Worm (Caenorhabditis elegans) whole organism, young adult: ENCODE results near the gene comt-5.

ENCODE experiments used
- C06A6.2 ChIP-seq: fragments of 200-800 bp; sonication (Bioruptor generic); conservative IDR thresholded peaks from 2 replicates; pipeline ENCODE4 v1.3.6; 2022; ENCODE audit warnings: missing genetic modification characterization, missing compliant biosample characterization
- F23B12.7 ChIP-seq: sonication (generic microtip); optimal IDR thresholded peaks from 2 replicates; lab custom pipeline; 2017; ENCODE audit warnings: missing genetic modification characterization, mild to moderate bottlenecking, missing compliant biosample characterization, antibody characterized with exemption, moderate library complexity; ENCODE audit not compliant: insufficient read depth
- F57C9.4 ChIP-seq: sonication (generic microtip); optimal IDR thresholded peaks from 2 replicates; lab custom pipeline; 2017; ENCODE audit warnings: mild to moderate bottlenecking, missing genetic modification characterization, missing compliant biosample characterization
- T07F8.4 ChIP-seq: sonication (generic microtip); optimal IDR thresholded peaks from 2 replicates; lab custom pipeline; 2016; ENCODE audit warnings: mild to moderate bottlenecking, missing genetic modification characterization, moderate library complexity, missing compliant biosample characterization
- Y53F4B.3 ChIP-seq: fragments of 200-800 bp; sonication (Bioruptor generic); IDR thresholded peaks from 2 replicates; pipeline ENCODE4 v1.3.6; 2022; ENCODE audit warnings: missing genetic modification reagents, missing genetic modification characterization, missing compliant biosample characterization
- Y53G8AR.9 ChIP-seq: fragments of 200-800 bp; sonication (Bioruptor generic); conservative IDR thresholded peaks from 2 replicates; pipeline ENCODE4 v1.3.6; 2022; ENCODE audit warnings: missing genetic modification reagents, missing genetic modification characterization, missing compliant biosample characterization
- Y56A3A.18 ChIP-seq: fragments of 200-800 bp; sonication (Bioruptor generic); IDR thresholded peaks from 2 replicates; pipeline ENCODE4 v1.3.6; 2022; ENCODE audit warnings: missing genetic modification reagents, missing genetic modification characterization, missing compliant biosample characterization
- Y67H2A.10 ChIP-seq: fragments of 200-800 bp; sonication (Bioruptor generic); conservative IDR thresholded peaks from 2 replicates; pipeline ENCODE4 v1.3.6; 2022; ENCODE audit warnings: missing genetic modification reagents, missing genetic modification characterization, missing compliant biosample characterization
- akir-1 ChIP-seq: fragments of 200-800 bp; sonication (Bioruptor generic); optimal IDR thresholded peaks from 2 replicates; lab custom pipeline; 2018; ENCODE audit warnings: mild to moderate bottlenecking, missing genetic modification characterization, moderate library complexity, missing compliant biosample characterization
- aptf-2 ChIP-seq: fragments of 200-800 bp; sonication (Bioruptor generic); conservative IDR thresholded peaks from 2 replicates; pipeline ENCODE4 v1.3.6; 2022; ENCODE audit warnings: missing genetic modification reagents, missing genetic modification characterization, missing compliant biosample characterization
- bed-1 ChIP-seq: fragments of 200-800 bp; sonication (Bioruptor generic); IDR thresholded peaks from 2 replicates; pipeline ENCODE4 v1.3.6; 2022; ENCODE audit warnings: missing genetic modification reagents, missing genetic modification characterization, missing compliant biosample characterization
- bed-2 ChIP-seq: fragments of 200-800 bp; sonication (Bioruptor generic); IDR thresholded peaks from 2 replicates; pipeline ENCODE4 v1.3.6; 2022; ENCODE audit warnings: missing genetic modification reagents, missing genetic modification characterization, missing compliant biosample characterization
- ccch-3 ChIP-seq: fragments of 200-800 bp; sonication (Bioruptor generic); optimal IDR thresholded peaks from 2 replicates; lab custom pipeline; 2018; ENCODE audit warnings: mild to moderate bottlenecking, missing genetic modification characterization, missing compliant biosample characterization
- ceh-100 ChIP-seq: fragments of 200-800 bp; sonication (Bioruptor generic); IDR thresholded peaks from 2 replicates; pipeline ENCODE4 v1.3.6; 2022; ENCODE audit warnings: missing genetic modification reagents, missing genetic modification characterization, missing compliant biosample characterization
- ceh-58 ChIP-seq: fragments of 200-800 bp; sonication (Bioruptor generic); IDR thresholded peaks from 2 replicates; pipeline ENCODE4 v1.3.6; 2022; ENCODE audit warnings: missing genetic modification characterization, missing compliant biosample characterization
- ceh-91 ChIP-seq: fragments of 200-800 bp; sonication (Bioruptor generic); IDR thresholded peaks from 2 replicates; pipeline ENCODE4 v1.3.6; 2022; ENCODE audit warnings: missing genetic modification reagents, missing genetic modification characterization, missing compliant biosample characterization
- chd-7 ChIP-seq: sonication (generic microtip); optimal IDR thresholded peaks from 2 replicates; lab custom pipeline; 2016; ENCODE audit warnings: mild to moderate bottlenecking, missing genetic modification characterization, moderate library complexity, missing compliant biosample characterization
- dox-1 ChIP-seq: fragments of 200-800 bp; sonication (Bioruptor generic); IDR thresholded peaks from 2 replicates; pipeline ENCODE4 v1.3.6; 2022; ENCODE audit warnings: missing genetic modification reagents, missing genetic modification characterization, missing compliant biosample characterization
- dpff-1 ChIP-seq: sonication (generic microtip); optimal IDR thresholded peaks from 2 replicates; lab custom pipeline; 2017; ENCODE audit warnings: mild to moderate bottlenecking, missing genetic modification characterization, missing compliant biosample characterization
- dpl-1 ChIP-seq: fragments of 150-350 bp; optimal IDR thresholded peaks from 2 replicates; lab custom pipeline; 2014; ENCODE audit warnings: missing biosample characterization, missing genetic modification reagents, missing genetic modification characterization
- egl-18 ChIP-seq: fragments of 200-800 bp; sonication (Bioruptor generic); IDR thresholded peaks from 2 replicates; pipeline ENCODE4 v1.3.6; 2022; ENCODE audit warnings: missing genetic modification reagents, missing genetic modification characterization, missing compliant biosample characterization
- egrh-3 ChIP-seq: fragments of 200-800 bp; sonication (Bioruptor generic); IDR thresholded peaks from 2 replicates; pipeline ENCODE4 v1.3.6; 2022; ENCODE audit warnings: missing genetic modification reagents, missing genetic modification characterization, missing compliant biosample characterization
- ekl-4 ChIP-seq: fragments of 200-800 bp; sonication (Bioruptor generic); IDR thresholded peaks from 2 replicates; pipeline ENCODE4 v1.3.6; 2022; ENCODE audit warnings: missing genetic modification reagents, missing genetic modification characterization, missing compliant biosample characterization
- fkh-3 ChIP-seq: sonication (generic microtip); optimal IDR thresholded peaks from 2 replicates; lab custom pipeline; 2016; ENCODE audit warnings: mild to moderate bottlenecking, missing genetic modification characterization, missing compliant biosample characterization
- hlh-12 ChIP-seq: sonication (generic microtip); optimal IDR thresholded peaks from 2 replicates; lab custom pipeline; 2016; ENCODE audit warnings: missing genetic modification characterization, missing compliant biosample characterization
- hsf-1 ChIP-seq: fragments of 200-800 bp; sonication (Bioruptor generic); IDR thresholded peaks from 2 replicates; pipeline ENCODE4 v1.3.6; 2022; ENCODE audit warnings: missing genetic modification reagents, missing genetic modification characterization, missing compliant biosample characterization
- lag-1 ChIP-seq: fragments of 200-800 bp; sonication (Bioruptor generic); IDR thresholded peaks from 2 replicates; pipeline ENCODE4 v1.3.6; 2022; ENCODE audit warnings: missing genetic modification reagents, missing genetic modification characterization, missing compliant biosample characterization
- let-526 ChIP-seq: fragments of 200-800 bp; sonication (Bioruptor generic); IDR thresholded peaks from 2 replicates; pipeline ENCODE4 v1.3.6; 2022; ENCODE audit warnings: missing genetic modification reagents, missing genetic modification characterization, missing compliant biosample characterization
- lin-26 ChIP-seq: fragments of 200-800 bp; sonication (Bioruptor generic); IDR thresholded peaks from 2 replicates; pipeline ENCODE4 v1.3.6; 2022; ENCODE audit warnings: missing genetic modification reagents, missing genetic modification characterization, missing compliant biosample characterization
- lin-35 ChIP-seq, 3 experiments: fragments of 150-350 bp in 2 of 3; sonication (generic microtip) in 1 of 3; optimal IDR thresholded peaks; 2 replicates each; lab custom pipeline; 2014 to 2018; ENCODE audit warnings: missing biosample characterization in 3 of 3, missing genetic modification characterization in 3 of 3, missing genetic modification reagents in 3 of 3
- lin-54 ChIP-seq: fragments of 200-800 bp; sonication (Bioruptor generic); optimal IDR thresholded peaks from 2 replicates; lab custom pipeline; 2018; ENCODE audit warnings: mild to moderate bottlenecking, missing genetic modification characterization, missing compliant biosample characterization
- madf-10 ChIP-seq: sonication (generic microtip); optimal IDR thresholded peaks from 2 replicates; lab custom pipeline; 2016; ENCODE audit warnings: mild to moderate bottlenecking, missing genetic modification characterization, missing compliant biosample characterization
- madf-3 ChIP-seq: fragments of 200-800 bp; sonication (Bioruptor generic); IDR thresholded peaks from 2 replicates; pipeline ENCODE4 v1.3.6; 2022; ENCODE audit warnings: missing genetic modification reagents, missing genetic modification characterization, missing compliant biosample characterization
- madf-8 ChIP-seq: fragments of 200-800 bp; sonication (Bioruptor generic); conservative IDR thresholded peaks from 2 replicates; pipeline ENCODE4 v1.3.6; 2022; ENCODE audit warnings: missing genetic modification reagents, missing genetic modification characterization, missing compliant biosample characterization
- nfya-1 ChIP-seq: sonication (generic microtip); optimal IDR thresholded peaks from 2 replicates; lab custom pipeline; 2017; ENCODE audit warnings: antibody characterized with exemption, missing compliant biosample characterization, missing genetic modification characterization, borderline replicate concordance; ENCODE audit not compliant: insufficient read depth
- nhr-90 ChIP-seq: sonication (generic microtip); optimal IDR thresholded peaks from 2 replicates; lab custom pipeline; 2016; ENCODE audit warnings: missing genotype, mild to moderate bottlenecking, missing genetic modification characterization, missing compliant biosample characterization
- snpc-1.3 ChIP-seq: sonication (generic microtip); optimal IDR thresholded peaks from 2 replicates; lab custom pipeline; 2017; ENCODE audit warnings: missing genetic modification characterization, mild to moderate bottlenecking, missing compliant biosample characterization, antibody characterized with exemption, moderate library complexity, missing genotype, missing genetic modification reagents; ENCODE audit not compliant: insufficient read depth
- snpc-4 ChIP-seq, 5 experiments: fragments of 150-350 bp in 1 of 5; sonication (generic microtip) in 4 of 5; optimal IDR thresholded peaks; 2 replicates each; lab custom pipeline; 2014 to 2018; ENCODE audit warnings: missing genetic modification characterization in 5 of 5, missing biosample characterization in 3 of 5, antibody characterized with exemption in 2 of 5, mild to moderate bottlenecking in 2 of 5, missing compliant biosample characterization in 2 of 5, missing genotype in 2 of 5, moderate library complexity in 2 of 5, missing genetic modification reagents in 1 of 5
- tbp1 ChIP-seq: fragments of 200-800 bp; sonication (Bioruptor generic); optimal IDR thresholded peaks from 2 replicates; lab custom pipeline; 2018; ENCODE audit warnings: mild to moderate bottlenecking, missing genetic modification characterization, missing compliant biosample characterization
- tbx-9 ChIP-seq: sonication (generic microtip); optimal IDR thresholded peaks from 2 replicates; lab custom pipeline; 2016; ENCODE audit warnings: borderline replicate concordance, missing genetic modification characterization, inconsistent platforms, missing compliant biosample characterization
- tlf-1 ChIP-seq: fragments of 200-800 bp; sonication (Bioruptor generic); optimal IDR thresholded peaks from 2 replicates; lab custom pipeline; 2018; ENCODE audit warnings: mild to moderate bottlenecking, missing genetic modification characterization, missing compliant biosample characterization
- unc-130 ChIP-seq: sonication (generic microtip); optimal IDR thresholded peaks from 2 replicates; lab custom pipeline; 2016; ENCODE audit warnings: missing genetic modification reagents, missing genetic modification characterization, missing compliant biosample characterization
- unc-62 ChIP-seq: fragments of 150-350 bp; optimal IDR thresholded peaks from 2 replicates; lab custom pipeline; 2014; ENCODE audit warnings: missing biosample characterization, missing genetic modification reagents, missing genetic modification characterization
- zim-3 ChIP-seq: sonication (generic microtip); optimal IDR thresholded peaks from 2 replicates; lab custom pipeline; 2017; ENCODE audit warnings: mild to moderate bottlenecking, missing genetic modification characterization, moderate library complexity, missing compliant biosample characterization
- ztf-26 ChIP-seq: sonication (generic microtip); optimal IDR thresholded peaks from 2 replicates; lab custom pipeline; 2017; ENCODE audit warnings: missing genetic modification characterization, missing compliant biosample characterization
- ztf-3 ChIP-seq: fragments of 200-800 bp; sonication (Bioruptor generic); optimal IDR thresholded peaks from 2 replicates; lab custom pipeline; 2018; ENCODE audit warnings: mild to moderate bottlenecking, missing genetic modification characterization, missing compliant biosample characterization

Gene comt-5

DNA sequence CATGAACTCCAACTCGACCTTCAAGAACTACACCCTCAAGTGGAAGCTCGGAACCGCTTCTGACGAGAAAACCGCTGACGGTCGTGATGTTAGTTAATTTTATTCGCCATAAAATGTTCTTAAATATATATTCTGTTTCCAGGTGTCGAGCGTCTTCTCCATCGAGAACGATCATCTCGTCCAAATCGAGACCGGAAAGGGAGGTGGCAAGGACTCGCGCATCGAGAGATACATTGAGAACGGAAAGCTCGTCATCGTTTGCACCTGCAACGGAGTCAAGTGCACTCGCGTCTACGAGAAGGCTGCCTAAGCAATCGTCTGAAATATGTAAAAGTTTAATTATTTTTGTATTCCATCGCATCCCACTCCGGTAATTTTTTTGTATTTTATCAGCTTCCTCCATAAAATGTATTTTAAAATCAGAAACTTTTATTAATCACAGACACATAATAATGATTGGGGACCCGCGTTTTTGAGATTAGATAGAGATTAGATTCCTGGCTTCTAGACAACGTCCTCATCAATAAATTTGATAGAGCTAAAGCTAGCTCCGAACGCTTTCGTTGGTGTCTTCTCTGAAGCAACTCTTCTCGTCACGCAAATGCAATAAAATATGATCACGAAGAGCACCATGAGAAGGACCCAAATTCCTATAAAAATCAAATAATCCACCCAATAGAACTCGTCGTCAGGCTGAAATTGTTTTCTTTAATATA lies 15.5 kb upstream of the comt-5 start (continued):
- no peak for TF ChIP-seq ccch-3 (GFP tag; lab: Kevin White, UChicago)
- no peak for TF ChIP-seq fkh-3
- no peak for TF ChIP-seq tlf-1 (GFP tag; lab: Kevin White, UChicago)
- TF ChIP-seq snpc-1.3 (tag; lab: Kevin White, UChicago), result peak; percentile 28
- no peak for TF ChIP-seq bed-2 (GFP tag; lab: Robert Waterston, UW)
- no peak for TF ChIP-seq ceh-58 (GFP tag; lab: Robert Waterston, UW)
- TF ChIP-seq aptf-2 (GFP tag; lab: Robert Waterston, UW), result no peak
- no peak for TF ChIP-seq hlh-12 (tag; lab: Kevin White, UChicago)
- no peak for TF ChIP-seq dpl-1 (GFP tag; lab: Kevin White, UChicago)
- TF ChIP-seq madf-3, result peak; percentile 52; the same call in 1 of the 2 replicates
- no peak for TF ChIP-seq Y53G8AR.9
- TF ChIP-seq ztf-3, result no peak
- TF ChIP-seq F57C9.4 (tag; lab: Kevin White, UChicago), result no peak
- TF ChIP-seq egrh-3 (GFP tag; lab: Robert Waterston, UW), result no peak
- TF ChIP-seq Y67H2A.10 (GFP tag; lab: Robert Waterston, UW), result no peak
- TF ChIP-seq hsf-1 (GFP tag; lab: Robert Waterston, UW), result no peak; the same call in 1 of the 2 replicates
- TF ChIP-seq T07F8.4, result no peak
- no peak for TF ChIP-seq zim-3 (tag; lab: Kevin White, UChicago)
- peak; percentile 58 for TF ChIP-seq ekl-4 (GFP tag; lab: Robert Waterston, UW)
- TF ChIP-seq ceh-91 (GFP tag; lab: Robert Waterston, UW), result no peak
- peak; percentile 32; the same call in 1 of the 2 replicates for TF ChIP-seq dox-1 (GFP tag; lab: Robert Waterston, UW)
- TF ChIP-seq C06A6.2 (GFP tag; lab: Robert Waterston, UW), result no peak
- peak; percentile 7; the same call in 1 of the 2 replicates for TF ChIP-seq lin-26
- no peak for TF ChIP-seq madf-8
- no peak for TF ChIP-seq lin-35 (GFP tag; optimal IDR thresholded peaks at IDR 0.05; lab: Kevin White, UChicago)

DNA sequence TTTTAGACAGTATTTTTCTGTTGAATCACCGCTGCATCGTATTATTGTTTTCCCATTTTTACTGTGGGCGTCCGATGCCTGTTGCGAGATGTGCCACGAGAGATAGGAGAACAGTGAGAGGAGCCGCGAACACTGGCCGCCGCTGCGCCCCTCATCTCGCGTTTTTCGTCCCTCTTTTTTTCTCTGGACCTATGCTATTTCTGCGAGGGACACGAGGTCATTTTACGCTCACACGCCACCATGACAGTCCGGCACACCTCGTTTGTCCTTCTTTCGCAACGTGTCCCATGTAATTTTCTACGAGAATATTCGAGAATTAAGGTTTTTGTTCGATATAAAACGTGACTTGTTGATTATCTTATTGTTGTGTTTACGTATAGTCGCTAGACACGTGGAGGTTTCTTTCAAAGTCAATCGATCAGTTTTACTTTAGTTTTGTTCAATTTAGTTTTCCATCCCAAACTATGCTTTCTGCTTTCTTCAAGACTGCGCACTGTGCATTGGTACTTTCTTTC lies 14.6 kb upstream of the comt-5 start, which contains the start of gene lbp-9:
lbp-9 (plus strand) TSS at position 465 of the 515 bp plus-strand sequence.
- TF ChIP-seq Y53F4B.3 (GFP tag; lab: Robert Waterston, UW) (no peak), hlh-12 (tag; lab: Kevin White, UChicago) (no peak), lag-1 (GFP tag; lab: Robert Waterston, UW) (no peak), chd-7 (peak; percentile 36), bed-1 (GFP tag; lab: Robert Waterston, UW) (no peak), Y67H2A.10 (GFP tag; lab: Robert Waterston, UW) (no peak), nfya-1 (tag; lab: Kevin White, UChicago) (no peak), dpff-1 (tag; lab: Kevin White, UChicago) (no peak), egl-18 (GFP tag; lab: Robert Waterston, UW) (no peak), tbp1 (GFP tag; lab: Kevin White, UChicago) (peak; percentile 40), unc-130 (GFP tag; lab: Kevin White, UChicago) (no peak), nhr-90 (tag; lab: Kevin White, UChicago) (no peak), madf-10 (tag; lab: Kevin White, UChicago) (peak; percentile 34), snpc-4 (GFP tag; optimal IDR thresholded peaks at IDR 0.05; lab: Kevin White, UChicago) (no peak), snpc-4 (tag; optimal IDR thresholded peaks at IDR 0.05; lab: Kevin White, UChicago) (peak in 1 of 4 experiments; percentile 12), ceh-91 (GFP tag; lab: Robert Waterston, UW) (no peak), akir-1 (GFP tag; lab: Kevin White, UChicago) (no peak), ztf-26 (tag; lab: Kevin White, UChicago) (no peak), Y56A3A.18 (no peak), unc-62 (no peak), F23B12.7 (tag; lab: Kevin White, UChicago) (no peak), tbx-9 (tag; lab: Kevin White, UChicago) (no peak), lin-54 (GFP tag; lab: Kevin White, UChicago) (peak; percentile 51), hsf-1 (GFP tag; lab: Robert Waterston, UW) (peak; percentile 77), ceh-100 (GFP tag; lab: Robert Waterston, UW) (no peak), let-526 (GFP tag; lab: Robert Waterston, UW) (no peak)
